Fruit fly (Drosophila melanogaster) whole organism, wandering third instar larva: ENCODE results near the gene Pebp1.

Source experiments
- Abd-B ChIP-seq: fragments of >200 bp; optimal IDR thresholded peaks from 2 replicates; lab custom pipeline; 2017; ENCODE audit warnings: missing biosample characterization, missing genetic modification characterization
- CG32264 ChIP-seq: fragments of 200-800 bp; sonication (Bioruptor generic); optimal IDR thresholded peaks from 2 replicates; lab custom pipeline; 2016; ENCODE audit warnings: missing biosample characterization, missing genetic modification characterization
- CrebA ChIP-seq: fragments of 200-800 bp; sonication (Bioruptor generic); optimal IDR thresholded peaks from 2 replicates; lab custom pipeline; 2016; ENCODE audit warnings: missing biosample characterization, mild to moderate bottlenecking, missing genetic modification characterization, borderline replicate concordance
- Dfd ChIP-seq: fragments of >200 bp; optimal IDR thresholded peaks from 2 replicates; lab custom pipeline; 2017; ENCODE audit warnings: missing biosample characterization, missing genetic modification characterization
- Dif ChIP-seq: fragments of 200-275, 200-300 bp; sonication (Bioruptor generic); optimal IDR thresholded peaks from 2 replicates; lab custom pipeline; 2018; ENCODE audit warnings: missing biosample characterization, missing genetic modification characterization; ENCODE audit not compliant: partially characterized antibody
- GATAd ChIP-seq: sonication (Bioruptor generic); optimal IDR thresholded peaks from 2 replicates; lab custom pipeline; 2016; ENCODE audit warnings: missing biosample characterization, missing genetic modification characterization
- HLH106 ChIP-seq: fragments of 200-800 bp; optimal IDR thresholded peaks from 3 replicates; lab custom pipeline; 2019; ENCODE audit warnings: missing biosample characterization, mild to moderate bottlenecking, missing genetic modification characterization, moderate library complexity
- Hnf4 ChIP-seq: fragments of 200-800 bp; sonication (Bioruptor generic); optimal IDR thresholded peaks from 2 replicates; lab custom pipeline; 2016; ENCODE audit warnings: missing biosample characterization, mild to moderate bottlenecking, missing genetic modification characterization
- Hr78 ChIP-seq: fragments of >200 bp; optimal IDR thresholded peaks from 2 replicates; lab custom pipeline; 2017; ENCODE audit warnings: missing biosample characterization, missing genetic modification characterization
- Hr83 ChIP-seq: fragments of 200-300 bp; sonication (Bioruptor generic); optimal IDR thresholded peaks from 2 replicates; lab custom pipeline; 2016; ENCODE audit warnings: missing biosample characterization, mild to moderate bottlenecking, missing genetic modification characterization, moderate library complexity; ENCODE audit not compliant: poor library complexity, severe bottlenecking
- Jra ChIP-seq: sonication (Bioruptor generic); optimal IDR thresholded peaks from 2 replicates; lab custom pipeline; 2016; ENCODE audit warnings: missing biosample characterization, missing genetic modification characterization
- Mio ChIP-seq: sonication (Bioruptor generic); optimal IDR thresholded peaks from 2 replicates; lab custom pipeline; 2016; ENCODE audit warnings: missing biosample characterization, missing genetic modification characterization
- Myc ChIP-seq: fragments of >200 bp; optimal IDR thresholded peaks from 2 replicates; lab custom pipeline; 2017
- N ChIP-seq: fragments of >200 bp; optimal IDR thresholded peaks from 2 replicates; lab custom pipeline; 2018; ENCODE audit warnings: missing biosample characterization, missing external identifiers, missing genetic modification characterization
- OdsH ChIP-seq: fragments of 200-800 bp; sonication (Bioruptor generic); optimal IDR thresholded peaks from 2 replicates; lab custom pipeline; 2016; ENCODE audit warnings: missing biosample characterization, mild to moderate bottlenecking, missing genetic modification characterization
- Rel ChIP-seq, 2 experiments: fragments of 200-800 bp; sonication (Bioruptor generic) in 1 of 2; optimal IDR thresholded peaks; 2 replicates in 1 of 2; 3 replicates in 1 of 2; lab custom pipeline; 2016 to 2019; ENCODE audit warnings: mild to moderate bottlenecking in 2 of 2, missing biosample characterization in 2 of 2, missing genetic modification characterization in 2 of 2, moderate library complexity in 1 of 2
- Sp1 ChIP-seq: fragments of 200-800 bp; sonication (Bioruptor generic); optimal IDR thresholded peaks from 3 replicates; lab custom pipeline; 2019; ENCODE audit warnings: missing biosample characterization, mild to moderate bottlenecking, missing genetic modification characterization, moderate library complexity
- Vsx2 ChIP-seq: fragments of 200-300, 225-300 bp; sonication (Bioruptor generic); optimal IDR thresholded peaks from 2 replicates; lab custom pipeline; 2018; ENCODE audit warnings: missing biosample characterization, missing genetic modification characterization; ENCODE audit not compliant: partially characterized antibody
- br ChIP-seq: fragments of 200-800 bp; sonication (Bioruptor generic); optimal IDR thresholded peaks from 2 replicates; lab custom pipeline; 2016; ENCODE audit warnings: missing biosample characterization, missing genetic modification characterization
- brk ChIP-seq: fragments of 200-800 bp; sonication (Bioruptor generic); optimal IDR thresholded peaks from 2 replicates; lab custom pipeline; 2016; ENCODE audit warnings: missing biosample characterization, mild to moderate bottlenecking, missing genetic modification characterization
- dl ChIP-seq, 2 experiments: fragments of 175-275, 200-275 bp in 1 of 2; fragments of 200-275 bp in 1 of 2; sonication (Bioruptor generic); optimal IDR thresholded peaks; lab custom pipeline; 2018; ENCODE audit warnings: mild to moderate bottlenecking in 2 of 2, missing biosample characterization in 2 of 2, missing genetic modification characterization in 2 of 2, moderate library complexity in 2 of 2; ENCODE audit not compliant: partially characterized antibody in 2 of 2, insufficient read depth in 1 of 2
- dmrt93B ChIP-seq: fragments of 200-800 bp; sonication (Bioruptor generic); optimal IDR thresholded peaks from 2 replicates; lab custom pipeline; 2018; ENCODE audit warnings: missing biosample characterization, mild to moderate bottlenecking, missing genetic modification characterization
- dsf ChIP-seq: sonication (Bioruptor generic); optimal IDR thresholded peaks from 2 replicates; lab custom pipeline; 2016; ENCODE audit warnings: missing biosample characterization, missing genetic modification characterization, borderline replicate concordance
- ey ChIP-seq: fragments of 200-800 bp; sonication (Bioruptor generic); optimal IDR thresholded peaks from 2 replicates; lab custom pipeline; 2016; ENCODE audit warnings: missing biosample characterization, missing genetic modification characterization
- foxo ChIP-seq, 2 experiments: fragments of 200-800 bp; sonication (Bioruptor generic); optimal IDR thresholded peaks; 2 replicates in 1 of 2; 3 replicates in 1 of 2; lab custom pipeline; 2016 to 2017; ENCODE audit warnings: missing biosample characterization in 2 of 2, missing genetic modification characterization in 2 of 2
- fru ChIP-seq: fragments of 200-800 bp; sonication (Bioruptor generic); optimal IDR thresholded peaks from 3 replicates; lab custom pipeline; 2016; ENCODE audit warnings: missing biosample characterization, mild to moderate bottlenecking, missing genetic modification characterization
- h ChIP-seq: fragments of 200-800 bp; sonication (Bioruptor generic); optimal IDR thresholded peaks from 3 replicates; lab custom pipeline; 2016; ENCODE audit warnings: missing biosample characterization, mild to moderate bottlenecking, missing genetic modification characterization
- lola ChIP-seq: fragments of >200 bp; optimal IDR thresholded peaks from 2 replicates; lab custom pipeline; 2017; ENCODE audit warnings: missing biosample characterization, missing genetic modification characterization
- pan ChIP-seq: fragments of >200 bp; optimal IDR thresholded peaks from 2 replicates; lab custom pipeline; 2017
- psq ChIP-seq: fragments of 200-800 bp; sonication (Bioruptor generic); optimal IDR thresholded peaks from 3 replicates; lab custom pipeline; 2017; ENCODE audit warnings: missing biosample characterization, mild to moderate bottlenecking, missing genetic modification characterization, moderate library complexity
- rgr ChIP-seq: fragments of 200-800 bp; sonication (Bioruptor generic); optimal IDR thresholded peaks from 3 replicates; lab custom pipeline; 2016; ENCODE audit warnings: missing biosample characterization, mild to moderate bottlenecking, missing genetic modification characterization
- sage ChIP-seq: fragments of 200-800 bp; sonication (Bioruptor generic); optimal IDR thresholded peaks from 2 replicates; lab custom pipeline; 2016; ENCODE audit warnings: missing biosample characterization, mild to moderate bottlenecking, missing genetic modification characterization
- sv ChIP-seq: fragments of 200-800 bp; sonication (Bioruptor generic); optimal IDR thresholded peaks from 3 replicates; lab custom pipeline; 2016; ENCODE audit warnings: missing biosample characterization, missing genetic modification characterization
- tai ChIP-seq: sonication (Bioruptor generic); optimal IDR thresholded peaks from 2 replicates; lab custom pipeline; 2016; ENCODE audit warnings: missing biosample characterization, missing genetic modification characterization
- usp ChIP-seq: fragments of >200 bp; optimal IDR thresholded peaks from 2 replicates; lab custom pipeline; 2017; ENCODE audit warnings: missing biosample characterization, missing genetic modification characterization
- woc ChIP-seq: sonication (Bioruptor generic); optimal IDR thresholded peaks from 2 replicates; lab custom pipeline; 2016; ENCODE audit warnings: missing biosample characterization, mild to moderate bottlenecking, missing genetic modification characterization

The Pebp1 gene

dm6 chr3R:22447874-22448254 lies 18.0 kb upstream of the Pebp1 start, which contains the start of gene CG34376:
CG34376 (plus strand) TSS chr3R:22448099.
- TF ChIP-seq HLH106 (no peak), psq (peak; percentile 88), CrebA (GFP tag; lab: Kevin White, UChicago) (no peak), tai (no peak), Hr78 (no peak), brk (no peak), Mio (no peak), sage (GFP tag; lab: Kevin White, UChicago) (no peak), h (peak; percentile 3), Jra (GFP tag; lab: Kevin White, UChicago) (no peak), Sp1 (GFP tag; lab: Kevin White, UChicago) (peak; percentile 8), Rel (GFP tag; optimal IDR thresholded peaks at IDR 0.05; lab: Kevin White, UChicago) (no peak), Rel (tag; optimal IDR thresholded peaks at IDR 0.05; lab: Kevin White, UChicago) (peak; percentile 67), br (GFP tag; lab: Kevin White, UChicago) (no peak), Vsx2 (GFP tag; lab: Kevin White, UChicago) (no peak), lola (GFP tag; lab: Kevin White, UChicago) (no peak), woc (GFP tag; lab: Kevin White, UChicago) (peak; percentile 46), usp (GFP tag; lab: Kevin White, UChicago) (no peak), foxo (GFP tag; optimal IDR thresholded peaks at IDR 0.05; lab: Kevin White, UChicago) (no peak), fru (GFP tag; lab: Kevin White, UChicago) (no peak), GATAd (GFP tag; lab: Kevin White, UChicago) (no peak), Dif (peak; percentile 36), Myc (lab: Kevin White, UChicago) (no peak), sv (GFP tag; lab: Kevin White, UChicago) (no peak), dl (GFP tag; optimal IDR thresholded peaks at IDR 0.05; lab: Kevin White, UChicago; ENCODE audit: insufficient read depth in 1 of 2, partially characterized antibody in 2 of 2) (no peak), dsf (GFP tag; lab: Kevin White, UChicago) (no peak), Dfd (no peak), rgr (GFP tag; lab: Kevin White, UChicago) (peak; percentile 8), Abd-B (GFP tag; lab: Kevin White, UChicago) (no peak), ey (GFP tag; lab: Kevin White, UChicago) (no peak), OdsH (GFP tag; lab: Kevin White, UChicago) (no peak), CG32264 (GFP tag; lab: Kevin White, UChicago) (no peak), pan (lab: Kevin White, UChicago) (no peak), Hnf4 (GFP tag; lab: Kevin White, UChicago) (no peak), dmrt93B (no peak), Hr83 (GFP tag; lab: Kevin White, UChicago) (peak; percentile 80)

dm6 chr3R:22449871-22450424 lies 15.9 kb upstream of the Pebp1 start:
- TF ChIP-seq N (GFP tag; lab: Kevin White, UChicago): no peak
- no peak for TF ChIP-seq dmrt93B
- TF ChIP-seq dsf (GFP tag; lab: Kevin White, UChicago): no peak
- TF ChIP-seq Vsx2 (GFP tag; lab: Kevin White, UChicago): no peak
- no peak for TF ChIP-seq Dif
- no peak for TF ChIP-seq dl (GFP tag; optimal IDR thresholded peaks at IDR 0.05; lab: Kevin White, UChicago; ENCODE audit: insufficient read depth in 1 of 2, partially characterized antibody in 2 of 2)
- TF ChIP-seq brk: no peak
- no peak for TF ChIP-seq CrebA (GFP tag; lab: Kevin White, UChicago)
